Worm (Caenorhabditis elegans) whole organism, L3 larva: ENCODE measurements around the gene hot-3.
A peak's percentile ranks its signal among the peaks of the same experiment; 100 is the strongest.

Source experiments
- ZK546.5 ChIP-seq: sonication (generic microtip); optimal IDR thresholded peaks from 2 replicates; lab custom pipeline; 2017; ENCODE audit warnings: missing biosample characterization, missing genetic modification characterization
- ama-1 ChIP-seq: fragments of 150-350 bp; optimal IDR thresholded peaks from 2 replicates; lab custom pipeline; 2018
- ceh-16 ChIP-seq: sonication (generic microtip); optimal IDR thresholded peaks from 2 replicates; lab custom pipeline; 2017; ENCODE audit warnings: missing biosample characterization, missing genetic modification characterization
- ceh-28 ChIP-seq: fragments of 150-350 bp; optimal IDR thresholded peaks from 2 replicates; lab custom pipeline; 2014; ENCODE audit warnings: missing biosample characterization, missing genetic modification reagents, missing genetic modification characterization
- ceh-82 ChIP-seq: fragments of 150-350 bp; optimal IDR thresholded peaks from 2 replicates; lab custom pipeline; 2014; ENCODE audit warnings: missing biosample characterization, missing genetic modification characterization
- ceh-9 ChIP-seq: sonication (generic microtip); optimal IDR thresholded peaks from 2 replicates; lab custom pipeline; 2018; ENCODE audit warnings: missing biosample characterization, missing genetic modification characterization
- daf-12 ChIP-seq: fragments of 150-350 bp; optimal IDR thresholded peaks from 2 replicates; lab custom pipeline; 2014; ENCODE audit warnings: missing biosample characterization, missing genetic modification reagents, missing genetic modification characterization
- egl-27 ChIP-seq: sonication (generic microtip); optimal IDR thresholded peaks from 4 replicates; lab custom pipeline; 2017; ENCODE audit warnings: missing biosample characterization, missing genetic modification reagents, missing genetic modification characterization
- egl-5 ChIP-seq: fragments of 150-350 bp; optimal IDR thresholded peaks from 2 replicates; lab custom pipeline; 2017; ENCODE audit warnings: missing biosample characterization, missing genetic modification reagents, missing genetic modification characterization, inconsistent platforms
- elt-2 ChIP-seq: sonication (generic microtip); optimal IDR thresholded peaks from 2 replicates; lab custom pipeline; 2016; ENCODE audit warnings: missing genetic modification reagents, mild to moderate bottlenecking, missing genetic modification characterization, missing compliant biosample characterization
- elt-3 ChIP-seq, 3 experiments: fragments of 150-350 bp in 1 of 3; sonication (generic microtip) in 2 of 3; optimal IDR thresholded peaks; 2 replicates in 2 of 3; 4 replicates in 1 of 3; lab custom pipeline; 2014 to 2017; ENCODE audit warnings: missing biosample characterization in 3 of 3, missing genetic modification characterization in 3 of 3
- eor-1 ChIP-seq, 2 experiments: fragments of 150-350 bp; optimal IDR thresholded peaks; 2 replicates each; lab custom pipeline; 2014 to 2018; ENCODE audit warnings: missing biosample characterization in 2 of 2, missing genetic modification characterization in 2 of 2
- fkh-10 ChIP-seq: sonication (generic microtip); optimal IDR thresholded peaks from 2 replicates; lab custom pipeline; 2017; ENCODE audit warnings: missing biosample characterization, missing genetic modification reagents, missing genetic modification characterization
- fkh-2 ChIP-seq: fragments of 150-350 bp; optimal IDR thresholded peaks from 2 replicates; lab custom pipeline; 2014; ENCODE audit warnings: missing biosample characterization, missing genetic modification reagents, missing genetic modification characterization
- fos-1 ChIP-seq: fragments of 150-350 bp; optimal IDR thresholded peaks from 2 replicates; lab custom pipeline; 2014; ENCODE audit warnings: missing biosample characterization, missing genetic modification characterization
- hmg-11 ChIP-seq: sonication (generic microtip); optimal IDR thresholded peaks from 2 replicates; lab custom pipeline; 2016; ENCODE audit warnings: missing genetic modification characterization, missing compliant biosample characterization
- jun-1 ChIP-seq: fragments of 150-350 bp; optimal IDR thresholded peaks from 2 replicates; lab custom pipeline; 2014; ENCODE audit warnings: missing biosample characterization, missing genetic modification reagents, missing genetic modification characterization
- lin-15B ChIP-seq: fragments of 150-350 bp; optimal IDR thresholded peaks from 2 replicates; lab custom pipeline; 2014; ENCODE audit warnings: missing biosample characterization, missing genetic modification characterization
- lin-39 ChIP-seq: fragments of 150-350 bp; optimal IDR thresholded peaks from 2 replicates; lab custom pipeline; 2018; ENCODE audit warnings: missing biosample characterization, missing genetic modification reagents, missing genetic modification characterization
- lsy-12 ChIP-seq: sonication (generic microtip); optimal IDR thresholded peaks from 2 replicates; lab custom pipeline; 2016; ENCODE audit warnings: mild to moderate bottlenecking, missing genetic modification characterization, missing compliant biosample characterization
- mdl-1 ChIP-seq: fragments of 150-350 bp; optimal IDR thresholded peaks from 2 replicates; lab custom pipeline; 2014; ENCODE audit warnings: missing biosample characterization, missing genetic modification characterization
- mml-1 ChIP-seq: fragments of 150-350 bp; sonication (generic microtip); optimal IDR thresholded peaks from 3 replicates; lab custom pipeline; 2014; ENCODE audit warnings: missing biosample characterization, missing genetic modification characterization
- nfya-1 ChIP-seq: sonication (generic microtip); optimal IDR thresholded peaks from 2 replicates; lab custom pipeline; 2017; ENCODE audit warnings: missing genetic modification characterization, mild to moderate bottlenecking, missing compliant biosample characterization, antibody characterized with exemption, moderate library complexity; ENCODE audit not compliant: insufficient read depth
- nhr-12 ChIP-seq: fragments of 150-350 bp; optimal IDR thresholded peaks from 2 replicates; lab custom pipeline; 2014; ENCODE audit warnings: missing biosample characterization, missing genetic modification characterization
- nhr-23 ChIP-seq: fragments of 150-350 bp; optimal IDR thresholded peaks from 2 replicates; lab custom pipeline; 2014; ENCODE audit warnings: missing biosample characterization, missing genetic modification reagents, missing genetic modification characterization
- nhr-25 ChIP-seq: sonication (generic microtip); optimal IDR thresholded peaks from 2 replicates; lab custom pipeline; 2017; ENCODE audit warnings: missing biosample characterization, missing genetic modification characterization
- nhr-28 ChIP-seq: fragments of 150-350 bp; optimal IDR thresholded peaks from 2 replicates; lab custom pipeline; 2014; ENCODE audit warnings: missing biosample characterization, missing genetic modification characterization
- nhr-43 ChIP-seq: sonication (generic microtip); optimal IDR thresholded peaks from 2 replicates; lab custom pipeline; 2016; ENCODE audit warnings: mild to moderate bottlenecking, missing genetic modification characterization, missing compliant biosample characterization; ENCODE audit not compliant: poor library complexity, severe bottlenecking
- nhr-67 ChIP-seq: fragments of 150-350 bp; optimal IDR thresholded peaks from 2 replicates; lab custom pipeline; 2014; ENCODE audit warnings: missing biosample characterization, missing genetic modification characterization
- nhr-76 ChIP-seq: fragments of 150-350 bp; sonication (generic microtip); optimal IDR thresholded peaks from 5 replicates; lab custom pipeline; 2014; ENCODE audit warnings: missing biosample characterization, missing genetic modification characterization
- nhr-77 ChIP-seq: fragments of 150-350 bp; optimal IDR thresholded peaks from 2 replicates; lab custom pipeline; 2014; ENCODE audit warnings: missing biosample characterization, missing genetic modification characterization
- pha-4 ChIP-seq: fragments of 150-350 bp; optimal IDR thresholded peaks from 2 replicates; lab custom pipeline; 2014; ENCODE audit warnings: missing biosample characterization, missing genetic modification reagents, missing genetic modification characterization
- pqm-1 ChIP-seq: fragments of 150-350 bp; optimal IDR thresholded peaks from 2 replicates; lab custom pipeline; 2017; ENCODE audit warnings: missing biosample characterization, missing genetic modification characterization, inconsistent platforms
- sea-2 ChIP-seq: fragments of 150-350 bp; sonication (generic microtip); optimal IDR thresholded peaks from 4 replicates; lab custom pipeline; 2014; ENCODE audit warnings: missing biosample characterization, missing genetic modification reagents, missing genetic modification characterization
- skn-1 ChIP-seq: fragments of 150-350 bp; optimal IDR thresholded peaks from 2 replicates; lab custom pipeline; 2014; ENCODE audit warnings: missing biosample characterization, missing genetic modification characterization
- tbx-2 ChIP-seq: sonication (generic microtip); optimal IDR thresholded peaks from 2 replicates; lab custom pipeline; 2016; ENCODE audit warnings: mild to moderate bottlenecking, missing genetic modification characterization, missing compliant biosample characterization
- unc-39 ChIP-seq: sonication (generic microtip); optimal IDR thresholded peaks from 4 replicates; lab custom pipeline; 2017; ENCODE audit warnings: missing biosample characterization, missing genetic modification characterization
- zag-1 ChIP-seq: fragments of 150-350 bp; optimal IDR thresholded peaks from 2 replicates; lab custom pipeline; 2014; ENCODE audit warnings: missing biosample characterization, missing genetic modification characterization
- ztf-4 ChIP-seq: fragments of 150-350 bp; optimal IDR thresholded peaks from 2 replicates; lab custom pipeline; 2014; ENCODE audit warnings: missing biosample characterization, missing genetic modification characterization

hot-3 gene

ce11 chrII:13976161-13976560, 44.3 kb upstream of the hot-3 start, which contains the start of gene Y39G8B.2 (continued):
- TF ChIP-seq unc-39 (tag; lab: Kevin White, UChicago) (no peak), lin-15B (tag; lab: Kevin White, UChicago) (peak; percentile 98), fkh-10 (GFP tag; lab: Kevin White, UChicago) (no peak), ceh-16 (tag; lab: Kevin White, UChicago) (no peak), zag-1 (tag; lab: Kevin White, UChicago) (peak; percentile 15), nhr-23 (tag; lab: Kevin White, UChicago) (peak; percentile 86), ztf-4 (tag; lab: Kevin White, UChicago) (no peak), mml-1 (tag; lab: Kevin White, UChicago) (no peak), hmg-11 (tag; lab: Kevin White, UChicago) (peak; percentile 81), elt-3 (tag; optimal IDR thresholded peaks at IDR 0.05; lab: Kevin White, UChicago) (peak in 1 of 3 experiments; percentile 40)

ce11 chrII:13974136-13974535, 42.3 kb upstream of the hot-3 start:
- TF ChIP-seq lin-39 (tag; lab: Kevin White, UChicago) (no peak), jun-1 (tag; lab: Kevin White, UChicago) (no peak), nfya-1 (no peak), ceh-82 (tag; lab: Kevin White, UChicago) (no peak), fos-1 (tag; lab: Kevin White, UChicago) (no peak), skn-1 (tag; lab: Kevin White, UChicago) (no peak), mdl-1 (tag; lab: Kevin White, UChicago) (no peak), nhr-28 (no peak), elt-2 (tag; lab: Kevin White, UChicago) (no peak), fkh-10 (GFP tag; lab: Kevin White, UChicago) (no peak), pha-4 (tag; lab: Kevin White, UChicago) (no peak), nhr-76 (tag; lab: Kevin White, UChicago) (no peak), ceh-16 (tag; lab: Kevin White, UChicago) (no peak), pqm-1 (tag; lab: Kevin White, UChicago) (no peak), egl-5 (no peak), nhr-43 (tag; lab: Kevin White, UChicago) (no peak), nhr-23 (tag; lab: Kevin White, UChicago) (no peak), eor-1 (tag; optimal IDR thresholded peaks at IDR 0.05; lab: Kevin White, UChicago) (no peak), hmg-11 (tag; lab: Kevin White, UChicago) (no peak)

ce11 chrII:13973514-13973913, 41.7 kb upstream of the hot-3 start, which contains the start of gene Y39G8B.1:
TSS of gene Y39G8B.1 (minus strand) at chrII:13973812.
- peak; percentile 43 for TF ChIP-seq nhr-23 (tag; lab: Kevin White, UChicago)
- no peak for TF ChIP-seq ceh-9 (tag; lab: Kevin White, UChicago)
- TF ChIP-seq pqm-1 (tag; lab: Kevin White, UChicago) = peak; percentile 24
- no peak for TF ChIP-seq egl-27 (tag; lab: Kevin White, UChicago)
- peak; percentile 3 for TF ChIP-seq skn-1 (tag; lab: Kevin White, UChicago)
- TF ChIP-seq egl-5 = no peak
- no peak for TF ChIP-seq ama-1 (lab: Kevin White, UChicago)
- no peak for TF ChIP-seq ceh-16 (tag; lab: Kevin White, UChicago)
- peak; percentile 7 for TF ChIP-seq ceh-28 (tag; lab: Kevin White, UChicago)
- no peak for TF ChIP-seq nhr-77 (tag; lab: Kevin White, UChicago)
- TF ChIP-seq elt-2 (tag; lab: Kevin White, UChicago) = peak; percentile 52
- no peak for TF ChIP-seq sea-2 (GFP tag; lab: Kevin White, UChicago)
- TF ChIP-seq nhr-25 = no peak
- TF ChIP-seq mdl-1 (tag; lab: Kevin White, UChicago) = no peak
- TF ChIP-seq nhr-67 = no peak
- no peak for TF ChIP-seq lsy-12
- no peak for TF ChIP-seq nhr-28
- TF ChIP-seq pha-4 (tag; lab: Kevin White, UChicago) = peak; percentile 5
- no peak for TF ChIP-seq tbx-2 (tag; lab: Kevin White, UChicago)

ce11 chrII:13972199-13972598, 40.4 kb upstream of the hot-3 start:
- no peak for TF ChIP-seq nhr-12 (tag; lab: Kevin White, UChicago)
- no peak for TF ChIP-seq mdl-1 (tag; lab: Kevin White, UChicago)
- no peak for TF ChIP-seq daf-12
- no peak for TF ChIP-seq ceh-28 (tag; lab: Kevin White, UChicago)
- no peak for TF ChIP-seq fkh-2
- TF ChIP-seq ZK546.5 (tag; lab: Kevin White, UChicago) = no peak
- TF ChIP-seq eor-1 (tag; optimal IDR thresholded peaks at IDR 0.05; lab: Kevin White, UChicago) = no peak
- TF ChIP-seq ceh-82 (tag; lab: Kevin White, UChicago) = no peak
- no peak for TF ChIP-seq nhr-25
- no peak for TF ChIP-seq ceh-9 (tag; lab: Kevin White, UChicago)
- no peak for TF ChIP-seq ceh-16 (tag; lab: Kevin White, UChicago)
- no peak for TF ChIP-seq pha-4 (tag; lab: Kevin White, UChicago)
- no peak for TF ChIP-seq nhr-23 (tag; lab: Kevin White, UChicago)
